Worm (Caenorhabditis elegans): ENCODE data around the gene uig-1.

- TF ChIP-seq fos-1 (tag; optimal IDR thresholded peaks at IDR 0.05) (no peak), F49E8.2 (tag; optimal IDR thresholded peaks at IDR 0.05; ENCODE audit: borderline replicate concordance) (no peak), cey-2 (tag; optimal IDR thresholded peaks at IDR 0.05; ENCODE audit: borderline replicate concordance, insufficient read depth) (no peak), egl-27 (tag; optimal IDR thresholded peaks at IDR 0.05) (no peak), nhr-11 (tag; optimal IDR thresholded peaks at IDR 0.05) (no peak), jun-1 (tag; optimal IDR thresholded peaks at IDR 0.05) (no peak), dmd-6 (GFP tag; IDR thresholded peaks at IDR 0.05) (no peak), fkh-10 (GFP tag; optimal IDR thresholded peaks at IDR 0.05) (no peak), Y5F2A.4 (GFP tag; optimal IDR thresholded peaks at IDR 0.05) (no peak), lin-39 (tag; optimal IDR thresholded peaks at IDR 0.05) (no peak), nhr-10 (tag; optimal IDR thresholded peaks at IDR 0.05) (no peak), hlh-30 (tag; optimal IDR thresholded peaks at IDR 0.05; ENCODE audit: insufficient read depth) (no peak), duxl-1 (tag; optimal IDR thresholded peaks at IDR 0.05; ENCODE audit: poor library complexity) (no peak), nhr-48 (tag; optimal IDR thresholded peaks at IDR 0.05) (no peak)
These were observed 6.9 kb downstream of the uig-1 start for ce11 chrV:13288881-13289280.
